Worm (Caenorhabditis elegans): ENCODE measurements around the gene T20D3.5.

- no peak for TF ChIP-seq rnt-1 (tag; optimal IDR thresholded peaks at IDR 0.05)
- TF ChIP-seq che-1 (tag; optimal IDR thresholded peaks at IDR 0.05): no peak
- no peak for TF ChIP-seq ceh-45 (GFP tag; IDR thresholded peaks at IDR 0.05)
- no peak for TF ChIP-seq ama-1 (optimal IDR thresholded peaks at IDR 0.05)
- no peak for TF ChIP-seq syd-9 (tag; optimal IDR thresholded peaks at IDR 0.05)
- TF ChIP-seq nhr-11 (tag; optimal IDR thresholded peaks at IDR 0.05): no peak
- no peak for TF ChIP-seq ceh-18 (tag; optimal IDR thresholded peaks at IDR 0.05)
- TF ChIP-seq fkh-10 (GFP tag; optimal IDR thresholded peaks at IDR 0.05): no peak
Observed at ce11 chrIV:9366411-9366810, 29.6 kb downstream of the T20D3.5 start, which contains the start of gene pezo-1.
